Fruit fly (Drosophila melanogaster): Measurements from ENCODE around the gene Wdr24.

DNA sequence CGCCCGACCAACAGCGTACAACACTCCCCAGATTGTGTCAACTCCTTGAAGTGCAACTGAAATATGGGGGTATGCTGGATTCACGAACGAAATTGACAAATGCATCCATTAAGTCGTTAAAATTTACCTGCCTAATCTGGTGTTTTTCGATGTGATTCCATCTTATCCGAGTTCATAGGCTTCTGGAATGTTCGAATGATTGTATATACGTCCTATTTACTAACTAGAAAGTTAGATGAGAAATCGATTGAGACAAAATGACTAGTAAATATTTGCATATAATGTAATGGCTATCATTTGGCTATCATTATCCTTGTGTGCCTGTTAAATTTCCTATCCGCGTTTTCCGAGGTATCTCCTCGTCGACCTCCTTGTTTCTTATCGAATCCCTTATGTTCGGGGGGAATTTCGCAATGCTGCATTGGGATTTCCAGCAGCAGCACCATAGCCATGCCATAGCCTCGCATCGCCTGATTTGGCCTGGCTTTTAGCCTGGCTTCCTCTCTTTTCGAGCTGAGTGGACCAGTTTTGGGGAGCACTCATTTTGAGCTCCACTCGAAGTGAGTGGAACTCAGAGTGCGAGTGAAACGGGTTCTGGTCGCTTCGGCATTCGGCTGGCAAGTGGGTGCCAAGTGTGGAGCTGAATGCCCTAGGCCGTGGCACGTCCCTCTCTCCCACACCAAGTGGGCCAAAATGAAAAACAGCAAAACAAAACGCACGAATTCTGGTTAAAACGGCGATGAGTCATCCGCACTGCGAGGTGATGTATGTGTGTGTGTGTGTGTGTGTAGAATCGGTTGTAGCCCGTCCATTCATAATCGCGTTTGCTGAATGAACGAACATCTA lies 33.5 kb upstream of the Wdr24 start:
- no peak for TF ChIP-seq Awh (GFP tag; IDR thresholded peaks at IDR 0.05)
- no peak for TF ChIP-seq CG3065 (GFP tag; optimal IDR thresholded peaks at IDR 0.05)
- TF ChIP-seq CG43689 (GFP tag; IDR thresholded peaks at IDR 0.05): no peak
- TF ChIP-seq cg (GFP tag; optimal IDR thresholded peaks at IDR 0.05): peak; percentile 44
- TF ChIP-seq CG13424 (tag; optimal IDR thresholded peaks at IDR 0.05): no peak
- no peak for TF ChIP-seq CG1529 (GFP tag; optimal IDR thresholded peaks at IDR 0.05)
